Worm (Caenorhabditis elegans) whole organism, late embryonic: ENCODE measurements around the gene atf-2.

Source experiments
- C38D4.7 ChIP-seq: fragments of 200-800 bp; sonication (Bioruptor generic); optimal IDR thresholded peaks from 2 replicates; lab custom pipeline; 2018; ENCODE audit warnings: mild to moderate bottlenecking, missing genetic modification characterization, moderate library complexity, missing compliant biosample characterization
- F13H6.1 ChIP-seq: sonication (generic microtip); optimal IDR thresholded peaks from 2 replicates; lab custom pipeline; 2016; ENCODE audit warnings: missing genetic modification characterization, missing compliant biosample characterization
- K02D7.2 ChIP-seq: sonication (generic microtip); optimal IDR thresholded peaks from 2 replicates; lab custom pipeline; 2017; ENCODE audit warnings: mild to moderate bottlenecking, missing genetic modification characterization, missing compliant biosample characterization
- K09A11.1 ChIP-seq: sonication (generic microtip); optimal IDR thresholded peaks from 2 replicates; lab custom pipeline; 2017; ENCODE audit warnings: antibody characterized with exemption, mild to moderate bottlenecking, missing genetic modification characterization, missing compliant biosample characterization; ENCODE audit not compliant: insufficient read depth
- T23F11.4 ChIP-seq: fragments of 200-800 bp; sonication (Bioruptor generic); optimal IDR thresholded peaks from 2 replicates; lab custom pipeline; 2018; ENCODE audit warnings: mild to moderate bottlenecking, missing genetic modification characterization, missing compliant biosample characterization
- Y22D7AL.16 ChIP-seq: sonication (generic microtip); optimal IDR thresholded peaks from 2 replicates; lab custom pipeline; 2016; ENCODE audit warnings: missing genetic modification characterization, missing compliant biosample characterization
- ahr-1 ChIP-seq: sonication (generic microtip); optimal IDR thresholded peaks from 2 replicates; lab custom pipeline; 2016; ENCODE audit warnings: missing genetic modification characterization, missing compliant biosample characterization
- ama-1 ChIP-seq: fragments of 150-350 bp; optimal IDR thresholded peaks from 2 replicates; lab custom pipeline; 2014
- ceh-14 ChIP-seq: sonication (generic microtip); optimal IDR thresholded peaks from 2 replicates; lab custom pipeline; 2016; ENCODE audit warnings: missing genotype, missing genetic modification characterization, missing compliant biosample characterization
- ceh-18 ChIP-seq: sonication (generic microtip); optimal IDR thresholded peaks from 2 replicates; lab custom pipeline; 2016; ENCODE audit warnings: missing genetic modification characterization, missing compliant biosample characterization
- ceh-19 ChIP-seq: fragments of 200-800 bp; sonication (Bioruptor generic); optimal IDR thresholded peaks from 2 replicates; lab custom pipeline; 2018; ENCODE audit warnings: mild to moderate bottlenecking, missing genetic modification characterization, missing compliant biosample characterization
- ceh-2 ChIP-seq: sonication (generic microtip); optimal IDR thresholded peaks from 2 replicates; lab custom pipeline; 2016; ENCODE audit warnings: missing genotype, missing genetic modification characterization, missing compliant biosample characterization
- ceh-22 ChIP-seq: sonication (generic microtip); optimal IDR thresholded peaks from 2 replicates; lab custom pipeline; 2017; ENCODE audit warnings: missing biosample characterization, missing genetic modification characterization
- ceh-24 ChIP-seq: sonication (generic microtip); optimal IDR thresholded peaks from 2 replicates; lab custom pipeline; 2016; ENCODE audit warnings: mild to moderate bottlenecking, missing genetic modification characterization, missing compliant biosample characterization
- ceh-30 ChIP-seq: fragments of 150-350 bp; optimal IDR thresholded peaks from 2 replicates; lab custom pipeline; 2014; ENCODE audit warnings: missing biosample characterization, missing genetic modification characterization
- ceh-31 ChIP-seq: sonication (generic microtip); optimal IDR thresholded peaks from 2 replicates; lab custom pipeline; 2016; ENCODE audit warnings: missing genetic modification characterization, missing compliant biosample characterization
- ceh-34 ChIP-seq: sonication (generic microtip); optimal IDR thresholded peaks from 2 replicates; lab custom pipeline; 2016; ENCODE audit warnings: mild to moderate bottlenecking, missing genetic modification characterization, missing compliant biosample characterization
- ceh-6 ChIP-seq: fragments of 200-800 bp; sonication (Bioruptor generic); optimal IDR thresholded peaks from 2 replicates; lab custom pipeline; 2018; ENCODE audit warnings: mild to moderate bottlenecking, missing genetic modification characterization, missing compliant biosample characterization
- ceh-9 ChIP-seq: sonication (generic microtip); optimal IDR thresholded peaks from 2 replicates; lab custom pipeline; 2016; ENCODE audit warnings: mild to moderate bottlenecking, missing genetic modification characterization, inconsistent platforms, missing compliant biosample characterization
- che-1 ChIP-seq: sonication (generic microtip); optimal IDR thresholded peaks from 2 replicates; lab custom pipeline; 2016; ENCODE audit warnings: mild to moderate bottlenecking, missing genetic modification characterization, missing compliant biosample characterization
- dve-1 ChIP-seq: sonication (generic microtip); optimal IDR thresholded peaks from 2 replicates; lab custom pipeline; 2017; ENCODE audit warnings: antibody characterized with exemption, mild to moderate bottlenecking, missing genetic modification characterization, missing compliant biosample characterization
- elt-2 ChIP-seq: sonication (generic microtip); optimal IDR thresholded peaks from 2 replicates; lab custom pipeline; 2016; ENCODE audit warnings: missing genetic modification reagents, missing genetic modification characterization, missing compliant biosample characterization
- elt-4 ChIP-seq: sonication (generic microtip); optimal IDR thresholded peaks from 2 replicates; lab custom pipeline; 2016; ENCODE audit warnings: missing genetic modification characterization, missing compliant biosample characterization
- ets-4 ChIP-seq: sonication (generic microtip); optimal IDR thresholded peaks from 2 replicates; lab custom pipeline; 2016; ENCODE audit warnings: missing genetic modification characterization, missing compliant biosample characterization
- fax-1 ChIP-seq: sonication (generic microtip); optimal IDR thresholded peaks from 2 replicates; lab custom pipeline; 2016; ENCODE audit warnings: missing genotype, missing genetic modification characterization, missing compliant biosample characterization
- fkh-6 ChIP-seq: sonication (generic microtip); optimal IDR thresholded peaks from 2 replicates; lab custom pipeline; 2016; ENCODE audit warnings: missing genetic modification characterization, missing compliant biosample characterization
- gmeb-2 ChIP-seq: sonication (generic microtip); optimal IDR thresholded peaks from 2 replicates; lab custom pipeline; 2016; ENCODE audit warnings: missing genetic modification characterization, inconsistent platforms, missing compliant biosample characterization
- hlh-13 ChIP-seq: fragments of 200-800 bp; sonication (Bioruptor generic); optimal IDR thresholded peaks from 2 replicates; lab custom pipeline; 2018; ENCODE audit warnings: mild to moderate bottlenecking, missing genetic modification characterization, missing compliant biosample characterization
- hlh-30 ChIP-seq: sonication (generic microtip); optimal IDR thresholded peaks from 2 replicates; lab custom pipeline; 2017; ENCODE audit warnings: antibody characterized with exemption, missing genetic modification characterization, missing compliant biosample characterization; ENCODE audit not compliant: insufficient read depth
- hlh-6 ChIP-seq: sonication (generic microtip); optimal IDR thresholded peaks from 2 replicates; lab custom pipeline; 2016; ENCODE audit warnings: missing genotype, missing genetic modification characterization, missing compliant biosample characterization
- hlh-8 ChIP-seq: sonication (generic microtip); optimal IDR thresholded peaks from 2 replicates; lab custom pipeline; 2016; ENCODE audit warnings: missing genotype, missing genetic modification characterization, missing compliant biosample characterization
- lim-6 ChIP-seq: sonication (generic microtip); optimal IDR thresholded peaks from 2 replicates; lab custom pipeline; 2016; ENCODE audit warnings: missing genetic modification characterization, missing compliant biosample characterization
- lin-11 ChIP-seq: fragments of 200-800 bp; sonication (Bioruptor generic); optimal IDR thresholded peaks from 2 replicates; lab custom pipeline; 2018; ENCODE audit warnings: mild to moderate bottlenecking, missing genetic modification characterization, missing compliant biosample characterization
- madf-2 ChIP-seq: sonication (generic microtip); optimal IDR thresholded peaks from 2 replicates; lab custom pipeline; 2017; ENCODE audit warnings: missing genetic modification characterization, missing compliant biosample characterization
- mec-3 ChIP-seq: sonication (generic microtip); optimal IDR thresholded peaks from 2 replicates; lab custom pipeline; 2016; ENCODE audit warnings: borderline replicate concordance, missing genetic modification characterization, missing compliant biosample characterization
- nfya-1 ChIP-seq: sonication (generic microtip); optimal IDR thresholded peaks from 2 replicates; lab custom pipeline; 2017; ENCODE audit warnings: missing genetic modification characterization, mild to moderate bottlenecking, missing compliant biosample characterization, antibody characterized with exemption, moderate library complexity
- nhr-11 ChIP-seq: fragments of 150-350 bp; optimal IDR thresholded peaks from 2 replicates; lab custom pipeline; 2014; ENCODE audit warnings: missing biosample characterization, missing genetic modification characterization
- pag-3 ChIP-seq: sonication (generic microtip); optimal IDR thresholded peaks from 2 replicates; lab custom pipeline; 2016; ENCODE audit warnings: missing compliant biosample characterization, missing genetic modification characterization, borderline replicate concordance
- pha-2 ChIP-seq: sonication (generic microtip); optimal IDR thresholded peaks from 2 replicates; lab custom pipeline; 2017; ENCODE audit warnings: mild to moderate bottlenecking, missing genetic modification characterization, missing compliant biosample characterization
- pqm-1 ChIP-seq: sonication (generic microtip); optimal IDR thresholded peaks from 2 replicates; lab custom pipeline; 2016; ENCODE audit warnings: missing genetic modification characterization, missing compliant biosample characterization
- pros-1 ChIP-seq: fragments of 150-350 bp; optimal IDR thresholded peaks from 2 replicates; lab custom pipeline; 2014; ENCODE audit warnings: missing biosample characterization, missing genetic modification reagents, missing genetic modification characterization
- ref-2 ChIP-seq: sonication (generic microtip); optimal IDR thresholded peaks from 2 replicates; lab custom pipeline; 2016; ENCODE audit warnings: missing genetic modification characterization, missing compliant biosample characterization
- rnt-1 ChIP-seq: sonication (generic microtip); optimal IDR thresholded peaks from 2 replicates; lab custom pipeline; 2016; ENCODE audit warnings: missing genetic modification characterization, missing compliant biosample characterization
- sdc-2 ChIP-seq: sonication (generic microtip); optimal IDR thresholded peaks from 2 replicates; lab custom pipeline; 2016; ENCODE audit warnings: missing genotype, missing genetic modification characterization, missing compliant biosample characterization
- sox-4 ChIP-seq: sonication (generic microtip); optimal IDR thresholded peaks from 2 replicates; lab custom pipeline; 2017; ENCODE audit warnings: mild to moderate bottlenecking, missing genetic modification characterization, inconsistent platforms, missing compliant biosample characterization
- syd-9 ChIP-seq: sonication (generic microtip); optimal IDR thresholded peaks from 2 replicates; lab custom pipeline; 2016; ENCODE audit warnings: mild to moderate bottlenecking, missing genetic modification characterization, moderate library complexity, missing compliant biosample characterization
- tbx-2 ChIP-seq: sonication (generic microtip); optimal IDR thresholded peaks from 2 replicates; lab custom pipeline; 2016; ENCODE audit warnings: missing genetic modification characterization, missing compliant biosample characterization
- ttx-3 ChIP-seq: sonication (generic microtip); optimal IDR thresholded peaks from 2 replicates; lab custom pipeline; 2016; ENCODE audit warnings: missing genetic modification reagents, missing genetic modification characterization, missing compliant biosample characterization
- unc-3 ChIP-seq, 2 experiments: fragments of 200-800 bp in 1 of 2; sonication (Bioruptor generic) in 1 of 2; sonication (generic microtip) in 1 of 2; conservative IDR thresholded peaks in 1 of 2; optimal IDR thresholded peaks in 1 of 2; 2 replicates each; pipeline versions ENCODE4 v1.3.6 to Lab custom; 2016 to 2022; ENCODE audit warnings: missing compliant biosample characterization in 2 of 2, missing genetic modification characterization in 2 of 2, missing genetic modification reagents in 1 of 2
- unc-55 ChIP-seq: sonication (generic microtip); optimal IDR thresholded peaks from 2 replicates; lab custom pipeline; 2017; ENCODE audit warnings: missing biosample characterization, missing genetic modification reagents, missing genetic modification characterization
- unc-86 ChIP-seq: sonication (generic microtip); optimal IDR thresholded peaks from 2 replicates; lab custom pipeline; 2016; ENCODE audit warnings: missing genetic modification characterization, missing compliant biosample characterization
- zip-5 ChIP-seq: sonication (generic microtip); optimal IDR thresholded peaks from 2 replicates; lab custom pipeline; 2016; ENCODE audit warnings: missing genetic modification characterization, missing compliant biosample characterization
- ztf-16 ChIP-seq: sonication (generic microtip); optimal IDR thresholded peaks from 2 replicates; lab custom pipeline; 2017; ENCODE audit warnings: missing genetic modification characterization, missing compliant biosample characterization

atf-2 gene

DNA sequence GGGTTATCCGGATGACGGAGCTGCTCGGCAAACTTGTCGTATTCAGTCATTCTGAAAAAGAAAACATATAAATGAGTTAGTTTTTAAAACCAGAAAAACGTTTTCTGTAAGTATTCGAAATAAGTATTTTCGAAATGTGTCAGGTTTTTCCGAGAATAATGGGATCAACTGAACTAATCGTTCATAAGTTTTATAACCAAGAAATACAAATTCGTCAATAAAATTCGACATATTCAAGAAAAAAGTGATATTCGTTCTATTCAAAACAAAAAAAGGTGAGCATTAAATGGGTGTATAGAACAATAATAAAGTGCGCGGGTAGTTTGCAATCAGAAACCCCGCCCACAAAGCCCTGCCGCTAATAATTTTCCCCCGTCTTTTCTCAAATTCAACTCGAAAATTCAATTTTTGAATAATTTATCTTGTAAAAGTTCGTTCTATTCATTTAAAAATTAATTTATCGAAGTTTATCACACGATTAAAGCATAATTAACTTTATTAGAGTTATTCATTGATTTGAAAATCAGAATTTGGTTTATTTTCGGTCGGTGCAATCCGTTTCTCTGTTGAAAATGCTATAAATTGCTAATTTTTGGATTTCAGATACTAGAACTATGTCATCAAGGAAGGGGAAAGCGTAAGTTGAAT lies 35.4 kb upstream of the atf-2 start, which contains the start of the genes cyn-11 and T01B7.5:
TSS of gene cyn-11 (minus strand) at position 51 of the 648 bp plus-strand sequence.
TSS of gene T01B7.5 (plus strand) at position 598 of the 648 bp plus-strand sequence.
- no peak for TF ChIP-seq zip-5 (tag; lab: Kevin White, UChicago)
- TF ChIP-seq hlh-6 (tag; lab: Kevin White, UChicago) = no peak
- no peak for TF ChIP-seq ceh-18 (tag; lab: Kevin White, UChicago)
- peak; percentile 6 for TF ChIP-seq ceh-34 (tag; lab: Kevin White, UChicago)
- peak; percentile 27 for TF ChIP-seq nfya-1 (tag; lab: Kevin White, UChicago)
- TF ChIP-seq fax-1 (tag; lab: Kevin White, UChicago) = no peak
- TF ChIP-seq ceh-6 = no peak
- no peak for TF ChIP-seq che-1 (tag; lab: Kevin White, UChicago)
- TF ChIP-seq hlh-30 (tag; lab: Kevin White, UChicago) = no peak
- TF ChIP-seq ahr-1 = no peak
- no peak for TF ChIP-seq fkh-6 (tag; lab: Kevin White, UChicago)
- TF ChIP-seq T23F11.4 (GFP tag; lab: Kevin White, UChicago) = no peak
- no peak for TF ChIP-seq ceh-9 (tag; lab: Kevin White, UChicago)
- peak; percentile 25 for TF ChIP-seq ttx-3 (tag; lab: Kevin White, UChicago)
- no peak for TF ChIP-seq ref-2
- TF ChIP-seq hlh-13 = no peak
- TF ChIP-seq nhr-11 = no peak
- peak; percentile 20 for TF ChIP-seq ceh-14
- no peak for TF ChIP-seq pros-1
- no peak for TF ChIP-seq Y22D7AL.16 (tag; lab: Kevin White, UChicago)
- TF ChIP-seq hlh-8 (tag; lab: Kevin White, UChicago) = no peak
- TF ChIP-seq ztf-16 (tag; lab: Kevin White, UChicago) = no peak
- TF ChIP-seq F13H6.1 (tag; lab: Kevin White, UChicago) = no peak
- no peak for TF ChIP-seq madf-2 (tag; lab: Kevin White, UChicago)
- TF ChIP-seq ceh-31 (tag; lab: Kevin White, UChicago) = peak; percentile 18
- TF ChIP-seq unc-3 (GFP tag; conservative IDR thresholded peaks at IDR 0.05; lab: Robert Waterston, UW) = no peak
- TF ChIP-seq unc-3 (tag; optimal IDR thresholded peaks at IDR 0.05; lab: Kevin White, UChicago) = no peak
- peak; percentile 41 for TF ChIP-seq unc-86 (tag; lab: Kevin White, UChicago)
- no peak for TF ChIP-seq sox-4 (tag; lab: Kevin White, UChicago)
- TF ChIP-seq lin-11 (tag; lab: Kevin White, UChicago) = no peak
- no peak for TF ChIP-seq ceh-22 (tag; lab: Kevin White, UChicago)
- TF ChIP-seq ets-4 = no peak
- TF ChIP-seq pag-3 (tag; lab: Kevin White, UChicago) = no peak
- TF ChIP-seq rnt-1 (tag; lab: Kevin White, UChicago) = no peak
- TF ChIP-seq elt-4 (tag; lab: Kevin White, UChicago) = no peak
- TF ChIP-seq unc-55 (GFP tag; lab: Kevin White, UChicago) = no peak
- no peak for TF ChIP-seq pha-2 (tag; lab: Kevin White, UChicago)
- peak; percentile 45 for TF ChIP-seq tbx-2 (tag; lab: Kevin White, UChicago)
- TF ChIP-seq syd-9 (tag; lab: Kevin White, UChicago) = no peak
- no peak for TF ChIP-seq ceh-24 (tag; lab: Kevin White, UChicago)
- TF ChIP-seq mec-3 = no peak
- no peak for TF ChIP-seq sdc-2 (tag; lab: Kevin White, UChicago)
- no peak for TF ChIP-seq K02D7.2 (tag; lab: Kevin White, UChicago)
- peak; percentile 70 for TF ChIP-seq K09A11.1
- no peak for TF ChIP-seq pqm-1 (tag; lab: Kevin White, UChicago)
- no peak for TF ChIP-seq ama-1 (lab: Kevin White, UChicago)
- peak; percentile 63 for TF ChIP-seq elt-2
- TF ChIP-seq C38D4.7 (GFP tag; lab: Kevin White, UChicago) = no peak
- TF ChIP-seq lim-6 (tag; lab: Kevin White, UChicago) = no peak
- no peak for TF ChIP-seq ceh-19 (GFP tag; lab: Kevin White, UChicago)
- TF ChIP-seq gmeb-2 (tag; lab: Kevin White, UChicago) = no peak
- TF ChIP-seq dve-1 = no peak
- TF ChIP-seq ceh-30 (tag; lab: Kevin White, UChicago) = no peak
- TF ChIP-seq ceh-2 (tag; lab: Kevin White, UChicago) = peak; percentile 22
